Fruit fly (Drosophila melanogaster): ENCODE data around the gene Ptp36E.

dm6 chr2L:18140544-18140943 lies 44.3 kb downstream of the Ptp36E start:
- no peak for TF ChIP-seq h (optimal IDR thresholded peaks at IDR 0.05)
- no peak for TF ChIP-seq Myc (optimal IDR thresholded peaks at IDR 0.05)
- no peak for TF ChIP-seq psq (optimal IDR thresholded peaks at IDR 0.05)
- TF ChIP-seq Sin3A (optimal IDR thresholded peaks at IDR 0.05), result no peak
